Fruit fly (Drosophila melanogaster) whole organism, adult: ENCODE data around the gene Dhdds.

ENCODE experiments used
- Hr96 ChIP-seq: fragments of 200-800 bp; sonication (Bioruptor generic); optimal IDR thresholded peaks from 2 replicates; lab custom pipeline; 2016; ENCODE audit warnings: missing biosample characterization, missing genetic modification characterization
- kay ChIP-seq: fragments of 200-800 bp; sonication (Bioruptor generic); peaks from one replicate; lab custom pipeline; 2016; ENCODE audit warnings: missing biosample characterization, missing genetic modification characterization, borderline replicate concordance

DNA sequence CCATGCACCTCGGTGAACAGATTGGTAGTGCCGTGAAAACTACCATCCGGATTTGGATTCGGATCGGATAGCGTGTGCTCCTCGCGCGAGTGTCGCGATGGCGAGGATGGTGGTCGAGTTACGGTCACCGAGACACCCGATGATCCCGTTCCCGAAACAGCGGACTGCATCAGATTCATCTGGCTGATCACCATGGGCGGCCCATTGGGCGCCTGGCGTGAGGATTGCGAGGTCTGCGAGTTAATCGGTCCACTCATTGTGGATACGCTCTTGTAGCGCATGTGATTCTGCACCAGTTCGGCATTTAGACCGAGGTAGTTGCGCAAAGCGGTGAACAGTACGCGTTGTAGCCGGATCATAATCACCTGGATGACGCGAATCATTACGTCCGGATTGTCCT, 30.6 kb upstream of the Dhdds start, which contains the start of gene sn:
- TF ChIP-seq Hr96 (GFP tag; lab: Kevin White, UChicago) (no peak), kay (GFP tag; lab: Kevin White, UChicago) (no peak)
